Fruit fly (Drosophila melanogaster): ENCODE measurements around the gene CG3246.

The CG3246 gene

DNA sequence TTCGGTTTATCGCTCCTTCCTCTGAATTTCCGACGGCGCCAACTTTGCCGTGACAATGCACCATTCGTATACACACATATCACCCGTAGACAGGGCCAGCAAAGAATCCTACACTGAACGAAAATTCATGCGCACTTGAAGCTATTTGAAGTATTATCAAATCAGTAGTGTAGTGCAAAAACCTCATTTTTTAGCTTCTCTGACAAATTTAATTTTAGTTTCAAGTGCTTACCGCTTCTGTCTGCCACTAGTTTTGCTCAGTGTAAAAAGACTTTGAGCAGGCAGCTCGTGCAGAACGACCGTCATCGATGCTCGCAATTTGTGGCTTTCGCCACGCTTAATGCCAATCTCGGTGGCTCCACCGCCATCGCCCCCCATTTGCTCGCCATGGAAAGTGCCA lies 17.0 kb downstream of the CG3246 start (continued):
- no peak for TF ChIP-seq CG8290 (GFP tag; optimal IDR thresholded peaks at IDR 0.05)
- no peak for TF ChIP-seq CG8290 (tag; optimal IDR thresholded peaks at IDR 0.05)
- peak; percentile 32 for TF ChIP-seq Hr3 (GFP tag; optimal IDR thresholded peaks at IDR 0.05)
- no peak for TF ChIP-seq emc (GFP tag; optimal IDR thresholded peaks at IDR 0.05)
- TF ChIP-seq D19A (tag; optimal IDR thresholded peaks at IDR 0.05), result no peak
- TF ChIP-seq gfzf (GFP tag; optimal IDR thresholded peaks at IDR 0.05), result no peak
- TF ChIP-seq Abd-B (GFP tag; optimal IDR thresholded peaks at IDR 0.05), result peak; percentile 18
- TF ChIP-seq CG7987 (GFP tag; optimal IDR thresholded peaks at IDR 0.05), result no peak
- TF ChIP-seq ind (GFP tag; optimal IDR thresholded peaks at IDR 0.05), result no peak
- TF ChIP-seq zen2 (GFP tag; IDR thresholded peaks at IDR 0.05; ENCODE audit: partially characterized antibody), result no peak
- peak; percentile 46 to 55 for TF ChIP-seq bsh (GFP tag; optimal IDR thresholded peaks at IDR 0.05)
- peak; percentile 46 for TF ChIP-seq CG2120 (GFP tag; optimal IDR thresholded peaks at IDR 0.05)
- TF ChIP-seq ham (GFP tag; IDR thresholded peaks at IDR 0.05), result no peak
- TF ChIP-seq CG12236 (GFP tag; optimal IDR thresholded peaks at IDR 0.05), result no peak
- TF ChIP-seq pzg (GFP tag; optimal IDR thresholded peaks at IDR 0.05), result no peak
- 0 out of 3 replicates have a peak, but pooled peaks have one; percentile 33 for TF ChIP-seq CG11695 (GFP tag; IDR thresholded peaks at IDR 0.05)
- TF ChIP-seq pum (GFP tag; optimal IDR thresholded peaks at IDR 0.05), result peak; percentile 5
- no peak for TF ChIP-seq dmrt99B (tag; optimal IDR thresholded peaks at IDR 0.05)
- TF ChIP-seq CG6791 (GFP tag; IDR thresholded peaks at IDR 0.05; ENCODE audit: partially characterized antibody), result no peak
- no peak for TF ChIP-seq CG4730 (GFP tag; IDR thresholded peaks at IDR 0.05)
- TF ChIP-seq cwo (GFP tag; optimal IDR thresholded peaks at IDR 0.05), result no peak
- no peak for TF ChIP-seq ash1 (GFP tag; optimal IDR thresholded peaks at IDR 0.05)
- no peak for TF ChIP-seq maf-S (GFP tag; optimal IDR thresholded peaks at IDR 0.05)
- TF ChIP-seq mld (GFP tag; IDR thresholded peaks at IDR 0.05; ENCODE audit: partially characterized antibody), result no peak
- peak; percentile 38; the same call in 1 of the 2 replicates for TF ChIP-seq CG32532 (GFP tag; IDR thresholded peaks at IDR 0.05)
- TF ChIP-seq fu2 (GFP tag; optimal IDR thresholded peaks at IDR 0.05), result peak; percentile 17
- no peak for TF ChIP-seq Nf-YC (tag; optimal IDR thresholded peaks at IDR 0.05)
- TF ChIP-seq BtbVII (GFP tag; optimal IDR thresholded peaks at IDR 0.05), result no peak
- no peak for TF ChIP-seq zf30C (GFP tag; optimal IDR thresholded peaks at IDR 0.05)
- no peak for TF ChIP-seq CG8924 (tag; optimal IDR thresholded peaks at IDR 0.05)
- TF ChIP-seq CG7928 (GFP tag; optimal IDR thresholded peaks at IDR 0.05), result no peak
- no peak for TF ChIP-seq C15 (GFP tag; IDR thresholded peaks at IDR 0.05)
- 0 out of 2 replicates have a peak, but pooled peaks have one; percentile 48 for TF ChIP-seq toy (GFP tag; IDR thresholded peaks at IDR 0.05)
- peak; percentile 32 for TF ChIP-seq CG9727 (GFP tag; optimal IDR thresholded peaks at IDR 0.05)
- no peak for TF ChIP-seq sug (tag; optimal IDR thresholded peaks at IDR 0.05)
- TF ChIP-seq Sox102F (GFP tag; optimal IDR thresholded peaks at IDR 0.05), result no peak
- no peak for TF ChIP-seq Hand (GFP tag; optimal IDR thresholded peaks at IDR 0.05)
- TF ChIP-seq ab (GFP tag; optimal IDR thresholded peaks at IDR 0.05), result no peak
- 0 out of 3 replicates have a peak, but pooled peaks have one; percentile 27 for TF ChIP-seq H15 (GFP tag; IDR thresholded peaks at IDR 0.05)
- TF ChIP-seq CG4707 (GFP tag; optimal IDR thresholded peaks at IDR 0.05), result no peak
- TF ChIP-seq CG1603 (tag; optimal IDR thresholded peaks at IDR 0.05), result peak; percentile 72
- peak; percentile 67; the same call in 1 of the 3 replicates for TF ChIP-seq otp (GFP tag; IDR thresholded peaks at IDR 0.05)
- TF ChIP-seq oc (tag; optimal IDR thresholded peaks at IDR 0.05), result no peak
- no peak; the same call in 1 of the 2 replicates for TF ChIP-seq ranshi (GFP tag; IDR thresholded peaks at IDR 0.05)
- peak; percentile 34 for TF ChIP-seq CG30403 (GFP tag; optimal IDR thresholded peaks at IDR 0.05)
- TF ChIP-seq CG10959 (GFP tag; IDR thresholded peaks at IDR 0.05), result no peak
- TF ChIP-seq CG3726 (GFP tag; IDR thresholded peaks at IDR 0.05), result 0 out of 3 replicates have a peak, but pooled peaks have one; percentile 20
- TF ChIP-seq Dip3 (GFP tag; optimal IDR thresholded peaks at IDR 0.05), result no peak
- no peak for TF ChIP-seq CG17802 (tag; optimal IDR thresholded peaks at IDR 0.05)
- no peak for TF ChIP-seq CG33557 (GFP tag; optimal IDR thresholded peaks at IDR 0.05)
- TF ChIP-seq CG3281 (GFP tag; optimal IDR thresholded peaks at IDR 0.05), result no peak
